Fruit fly (Drosophila melanogaster): ENCODE results near the gene Dph4.

Dph4 gene

DNA sequence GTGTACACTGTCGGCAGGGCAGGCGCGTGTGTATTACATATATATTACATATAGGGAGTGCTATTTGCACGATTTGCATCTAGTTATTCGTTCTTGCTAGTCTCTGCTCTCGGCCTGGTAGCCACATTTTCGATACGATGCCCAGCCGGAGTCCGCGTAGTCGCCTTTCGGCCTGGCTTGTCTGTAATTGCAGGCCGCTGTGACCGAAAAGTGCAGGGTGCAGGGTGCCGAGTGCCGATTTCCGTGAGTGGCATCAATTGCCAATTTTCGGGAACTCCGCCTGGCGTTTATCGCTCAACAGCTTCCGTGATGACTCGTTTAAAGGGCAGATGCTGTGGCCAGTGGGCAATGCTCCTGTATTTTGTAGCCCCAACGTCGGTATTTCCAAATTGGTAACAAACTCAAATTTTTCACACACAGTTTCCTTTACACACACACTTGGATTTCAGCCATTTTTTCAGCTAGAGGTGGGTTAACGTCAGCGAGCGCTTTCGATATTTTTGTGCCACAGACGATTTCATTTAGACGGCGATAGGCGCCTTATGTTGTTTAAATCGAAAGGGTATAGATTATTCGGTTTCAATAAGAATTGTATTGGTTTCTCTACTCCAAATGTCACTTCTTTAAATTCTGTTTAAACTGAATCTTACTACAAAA, 35.9 kb downstream of the Dph4 start, which contains the start of gene CG2926 (continued):
- TF ChIP-seq CG17361 (GFP tag; IDR thresholded peaks at IDR 0.05) = no peak
- peak; percentile 84 for TF ChIP-seq unc-4 (GFP tag; IDR thresholded peaks at IDR 0.05; ENCODE audit: partially characterized antibody)
- no peak for TF ChIP-seq CG16815 (GFP tag; optimal IDR thresholded peaks at IDR 0.05)
- no peak for TF ChIP-seq CG10209 (GFP tag; optimal IDR thresholded peaks at IDR 0.05)
- TF ChIP-seq CG3995 (GFP tag; optimal IDR thresholded peaks at IDR 0.05) = peak; percentile 65
- no peak for TF ChIP-seq Bteb2 (GFP tag; optimal IDR thresholded peaks at IDR 0.05)
- peak; percentile 17 for TF ChIP-seq pum (GFP tag; optimal IDR thresholded peaks at IDR 0.05)
- TF ChIP-seq CG14860 (GFP tag; IDR thresholded peaks at IDR 0.05; ENCODE audit: partially characterized antibody) = peak; percentile 85
- TF ChIP-seq CG1647 (GFP tag; optimal IDR thresholded peaks at IDR 0.05) = no peak
- TF ChIP-seq bab2 (GFP tag; optimal IDR thresholded peaks at IDR 0.05) = no peak
- TF ChIP-seq CG11723 (GFP tag; optimal IDR thresholded peaks at IDR 0.05) = no peak
- no peak for TF ChIP-seq nerfin-1 (tag; optimal IDR thresholded peaks at IDR 0.05)
- no peak for TF ChIP-seq grau (tag; optimal IDR thresholded peaks at IDR 0.05)
- no peak for TF ChIP-seq CG13775 (GFP tag; optimal IDR thresholded peaks at IDR 0.05)
- TF ChIP-seq Ets65A (GFP tag) = peak; percentile 93
- TF ChIP-seq sr (GFP tag; IDR thresholded peaks at IDR 0.05) = no peak
- TF ChIP-seq ara (GFP tag; IDR thresholded peaks at IDR 0.05) = no peak
- TF ChIP-seq Elba2 (GFP tag; optimal IDR thresholded peaks at IDR 0.05) = peak; percentile 93
- no peak for TF ChIP-seq gsb-n (tag; optimal IDR thresholded peaks at IDR 0.05)
- TF ChIP-seq CG8478 (optimal IDR thresholded peaks at IDR 0.05) = no peak
- peak; percentile 43; the same call in 1 of the 2 replicates for TF ChIP-seq CG14014 (GFP tag; IDR thresholded peaks at IDR 0.05)
- no peak for TF ChIP-seq CG10462 (GFP tag; optimal IDR thresholded peaks at IDR 0.05)
- TF ChIP-seq HmgD (GFP tag; optimal IDR thresholded peaks at IDR 0.05) = peak; percentile 41
- peak; percentile 47 for TF ChIP-seq Mad (GFP tag; optimal IDR thresholded peaks at IDR 0.05)
- TF ChIP-seq GATAe (GFP tag; conservative IDR thresholded peaks at IDR 0.05) = no peak
- TF ChIP-seq Bgb (GFP tag; IDR thresholded peaks at IDR 0.05; ENCODE audit: partially characterized antibody) = peak; percentile 94
- no peak for TF ChIP-seq p53 (GFP tag; optimal IDR thresholded peaks at IDR 0.05)
- peak in 1 of 3 experiments; percentile 29 for TF ChIP-seq Stat92E (GFP tag; optimal IDR thresholded peaks at IDR 0.05)
- TF ChIP-seq HHEX (GFP tag; optimal IDR thresholded peaks at IDR 0.05) = no peak
- TF ChIP-seq hb (GFP tag; IDR thresholded peaks at IDR 0.05; ENCODE audit: partially characterized antibody) = peak; percentile 84
- TF ChIP-seq BtbVII (GFP tag; optimal IDR thresholded peaks at IDR 0.05) = no peak
- no peak for TF ChIP-seq CG8924 (tag; optimal IDR thresholded peaks at IDR 0.05)
- TF ChIP-seq nerfin-2 (GFP tag; IDR thresholded peaks at IDR 0.05; ENCODE audit: partially characterized antibody) = peak; percentile 59
- peak; percentile 79 for TF ChIP-seq zen2 (GFP tag; IDR thresholded peaks at IDR 0.05; ENCODE audit: partially characterized antibody)
- 0 out of 3 replicates have a peak, but pooled peaks have one; percentile 13 for TF ChIP-seq Aef1 (GFP tag; IDR thresholded peaks at IDR 0.05)
- no peak for TF ChIP-seq Mes4 (GFP tag; optimal IDR thresholded peaks at IDR 0.05)
- TF ChIP-seq CG12071 (GFP tag; optimal IDR thresholded peaks at IDR 0.05) = no peak
- TF ChIP-seq Scr (GFP tag; IDR thresholded peaks at IDR 0.05; ENCODE audit: partially characterized antibody) = peak; percentile 89
- 0 out of 2 replicates have a peak, but pooled peaks have one; percentile 5 for TF ChIP-seq ttk (GFP tag; IDR thresholded peaks at IDR 0.05)
- no peak for TF ChIP-seq CG11696 (GFP tag; IDR thresholded peaks at IDR 0.05)
- TF ChIP-seq CG9609 (GFP tag; optimal IDR thresholded peaks at IDR 0.05) = peak; percentile 44
- TF ChIP-seq eyg (GFP tag; optimal IDR thresholded peaks at IDR 0.05) = no peak
- peak; percentile 87 for TF ChIP-seq MBD-R2 (GFP tag; IDR thresholded peaks at IDR 0.05)
- peak; percentile 54 for TF ChIP-seq CG6254 (GFP tag; optimal IDR thresholded peaks at IDR 0.05)
- TF ChIP-seq Drgx (GFP tag; IDR thresholded peaks at IDR 0.05) = no peak
- TF ChIP-seq gt (GFP tag; IDR thresholded peaks at IDR 0.05) = no peak
- TF ChIP-seq Oaz (GFP tag; IDR thresholded peaks at IDR 0.05) = no peak
- no peak for TF ChIP-seq twi (tag; optimal IDR thresholded peaks at IDR 0.05)
- no peak for TF ChIP-seq jing (GFP tag; optimal IDR thresholded peaks at IDR 0.05)
- TF ChIP-seq fd3F (GFP tag; optimal IDR thresholded peaks at IDR 0.05) = no peak
